Fruit fly (Drosophila melanogaster) whole organism, embryonic: ENCODE results near the gene ftz-f1.

ENCODE experiments used
- Asciz ChIP-seq: fragments of 200-800 bp; sonication (Bioruptor generic); optimal IDR thresholded peaks from 2 replicates; lab custom pipeline; 2017; ENCODE audit warnings: missing biosample characterization, mild to moderate bottlenecking, missing genetic modification characterization, missing genetic modification reagents
- B-H2 ChIP-seq: fragments of 200-800 bp; sonication (Bioruptor generic); optimal IDR thresholded peaks from 2 replicates; lab custom pipeline; 2018; ENCODE audit warnings: missing biosample characterization, mild to moderate bottlenecking, missing genetic modification characterization
- Bgb ChIP-seq: fragments of 200-800 bp; sonication (Bioruptor generic); IDR thresholded peaks from 2 replicates; pipeline ENCODE4 v1.3.6; 2022; ENCODE audit warnings: missing biosample characterization, missing genetic modification characterization; ENCODE audit not compliant: partially characterized antibody
- CG10147 ChIP-seq: fragments of 200-800 bp; sonication (Bioruptor generic); optimal IDR thresholded peaks from 2 replicates; lab custom pipeline; 2019; ENCODE audit warnings: missing biosample characterization, mild to moderate bottlenecking, missing genetic modification characterization, moderate library complexity
- CG12769 ChIP-seq: fragments of 200-800 bp; sonication (Bioruptor generic); optimal IDR thresholded peaks from 2 replicates; lab custom pipeline; 2019; ENCODE audit warnings: missing biosample characterization, mild to moderate bottlenecking, missing genetic modification characterization, moderate library complexity
- CG14441 ChIP-seq: fragments of 200-800 bp; sonication (Bioruptor generic); IDR thresholded peaks from 2 replicates; pipeline ENCODE4 v1.3.6; 2022; ENCODE audit warnings: missing biosample characterization, missing genetic modification characterization
- CG15479 ChIP-seq: fragments of 200-800 bp; sonication (Bioruptor generic); optimal IDR thresholded peaks from 3 replicates; lab custom pipeline; 2019; ENCODE audit warnings: missing biosample characterization, mild to moderate bottlenecking, missing genetic modification characterization, moderate library complexity
- CG15514 ChIP-seq: fragments of 200-800 bp; sonication (Bioruptor generic); optimal IDR thresholded peaks from 3 replicates; lab custom pipeline; 2017; ENCODE audit warnings: missing biosample characterization, missing genetic modification characterization, mild to moderate bottlenecking, moderate library complexity, missing genetic modification reagents
- CG2199 ChIP-seq: fragments of 200-800 bp; sonication (Bioruptor generic); IDR thresholded peaks from 3 replicates; pipeline ENCODE4 v1.3.6; 2022; ENCODE audit warnings: missing biosample characterization, missing genetic modification characterization
- CG2678 ChIP-seq: fragments of 200-800 bp; sonication (Bioruptor generic); optimal IDR thresholded peaks from 3 replicates; lab custom pipeline; 2019; ENCODE audit warnings: missing biosample characterization, mild to moderate bottlenecking, missing genetic modification characterization, moderate library complexity
- CG34376 ChIP-seq: fragments of 200-800 bp; sonication (Bioruptor generic); optimal IDR thresholded peaks from 2 replicates; lab custom pipeline; 2018; ENCODE audit warnings: missing biosample characterization, mild to moderate bottlenecking, missing genetic modification characterization
- CG6175 ChIP-seq: fragments of 200-800 bp; sonication (Bioruptor generic); IDR thresholded peaks from 3 replicates; pipeline ENCODE4 v1.3.6; 2022; ENCODE audit warnings: missing biosample characterization, missing genetic modification characterization
- CG8290 ChIP-seq, 3 experiments: fragments of 200-800 bp; sonication (Bioruptor generic); optimal IDR thresholded peaks; 2 replicates each; lab custom pipeline; 2016 to 2019; ENCODE audit warnings: missing biosample characterization in 3 of 3, missing genetic modification characterization in 3 of 3, mild to moderate bottlenecking in 2 of 3, moderate library complexity in 1 of 3
- CG9609 ChIP-seq: fragments of 200-800 bp; sonication (Bioruptor generic); optimal IDR thresholded peaks from 3 replicates; lab custom pipeline; 2016; ENCODE audit warnings: missing biosample characterization, missing genetic modification characterization
- GATAe ChIP-seq: fragments of 200-800 bp; sonication (Bioruptor generic); conservative IDR thresholded peaks from 2 replicates; pipeline ENCODE4 v1.3.6; 2022; ENCODE audit warnings: missing biosample characterization, missing genetic modification characterization
- Hey ChIP-seq: fragments of 200-800 bp; sonication (Bioruptor generic); optimal IDR thresholded peaks from 3 replicates; lab custom pipeline; 2018; ENCODE audit warnings: missing biosample characterization, mild to moderate bottlenecking, missing genetic modification characterization
- HmgZ ChIP-seq: fragments of 200-800 bp; sonication (Bioruptor generic); optimal IDR thresholded peaks from 2 replicates; lab custom pipeline; 2018; ENCODE audit warnings: missing biosample characterization, mild to moderate bottlenecking, missing genetic modification characterization
- Hr78 ChIP-seq, 2 experiments: fragments of 200-800 bp in 1 of 2; fragments of >200 bp in 1 of 2; sonication (Bioruptor generic) in 1 of 2; optimal IDR thresholded peaks; 2 replicates each; lab custom pipeline; 2017 to 2019; ENCODE audit warnings: missing biosample characterization in 2 of 2, missing genetic modification characterization in 2 of 2, mild to moderate bottlenecking in 1 of 2, moderate library complexity in 1 of 2
- MTF-1 ChIP-seq: fragments of 200-800 bp; sonication (Bioruptor generic); optimal IDR thresholded peaks from 2 replicates; lab custom pipeline; 2018; ENCODE audit warnings: missing biosample characterization, mild to moderate bottlenecking, missing genetic modification characterization, borderline replicate concordance
- Nf-YB ChIP-seq: fragments of 200-800 bp; sonication (Bioruptor generic); optimal IDR thresholded peaks from 3 replicates; lab custom pipeline; 2019; ENCODE audit warnings: missing biosample characterization, mild to moderate bottlenecking, missing genetic modification characterization, moderate library complexity
- Nf-YC ChIP-seq: fragments of 200-800 bp; optimal IDR thresholded peaks from 3 replicates; lab custom pipeline; 2019; ENCODE audit warnings: missing biosample characterization, mild to moderate bottlenecking, missing genetic modification characterization, moderate library complexity
- Side ChIP-seq: fragments of 200-800 bp; sonication (Bioruptor generic); optimal IDR thresholded peaks from 2 replicates; lab custom pipeline; 2016; ENCODE audit warnings: missing biosample characterization, missing genetic modification characterization
- Vsx1 ChIP-seq: fragments of 200-800 bp; sonication (Bioruptor generic); optimal IDR thresholded peaks from 2 replicates; lab custom pipeline; 2017; ENCODE audit warnings: missing biosample characterization, mild to moderate bottlenecking, missing genetic modification characterization, missing genetic modification reagents
- abd-A ChIP-seq: fragments of 200-800 bp; sonication (Bioruptor generic); optimal IDR thresholded peaks from 3 replicates; lab custom pipeline; 2019; ENCODE audit warnings: missing biosample characterization, mild to moderate bottlenecking, missing genetic modification characterization, moderate library complexity
- caup ChIP-seq: fragments of 200-800 bp; sonication (Bioruptor generic); optimal IDR thresholded peaks from 3 replicates; lab custom pipeline; 2017; ENCODE audit warnings: missing biosample characterization, mild to moderate bottlenecking, missing genetic modification characterization, moderate library complexity; ENCODE audit not compliant: severe bottlenecking
- cg ChIP-seq: fragments of 200-800 bp; sonication (Bioruptor generic); optimal IDR thresholded peaks from 3 replicates; lab custom pipeline; 2019; ENCODE audit warnings: missing biosample characterization, mild to moderate bottlenecking, missing genetic modification characterization, moderate library complexity
- chinmo ChIP-seq: fragments of 200-800 bp; sonication (Bioruptor generic); IDR thresholded peaks from 4 replicates; pipeline ENCODE4 v1.3.6; 2022; ENCODE audit warnings: missing biosample characterization, missing genetic modification characterization; ENCODE audit not compliant: partially characterized antibody
- chn ChIP-seq: fragments of 200-800 bp; sonication (Bioruptor generic); optimal IDR thresholded peaks from 2 replicates; lab custom pipeline; 2016; ENCODE audit warnings: missing biosample characterization, missing genetic modification characterization
- crol ChIP-seq: fragments of 200-800 bp; sonication (Bioruptor generic); IDR thresholded peaks from 2 replicates; pipeline ENCODE4 v1.3.6; 2022; ENCODE audit warnings: missing biosample characterization, missing genetic modification characterization
- cwo ChIP-seq: fragments of 200-800 bp; sonication (Bioruptor generic); optimal IDR thresholded peaks from 3 replicates; lab custom pipeline; 2017; ENCODE audit warnings: missing biosample characterization, missing genetic modification characterization, mild to moderate bottlenecking, moderate library complexity, missing genetic modification reagents
- exex ChIP-seq: fragments of 200-800 bp; sonication (Bioruptor generic); optimal IDR thresholded peaks from 4 replicates; lab custom pipeline; 2018; ENCODE audit warnings: missing biosample characterization, mild to moderate bottlenecking, missing genetic modification characterization, moderate library complexity
- fd3F ChIP-seq: fragments of 200-800 bp; sonication (Bioruptor generic); optimal IDR thresholded peaks from 2 replicates; lab custom pipeline; 2018; ENCODE audit warnings: missing biosample characterization, mild to moderate bottlenecking, missing genetic modification characterization, moderate library complexity
- gem ChIP-seq: fragments of 200-800 bp; sonication (Bioruptor generic); optimal IDR thresholded peaks from 2 replicates; lab custom pipeline; 2019; ENCODE audit warnings: missing biosample characterization, mild to moderate bottlenecking, missing genetic modification characterization, moderate library complexity
- grn ChIP-seq: fragments of 200-800 bp; sonication (Bioruptor generic); optimal IDR thresholded peaks from 3 replicates; lab custom pipeline; 2017; ENCODE audit warnings: missing biosample characterization, missing genetic modification characterization
- hkb ChIP-seq, 2 experiments: fragments of 200-800 bp in 1 of 2; fragments of >200 bp in 1 of 2; sonication (Bioruptor generic) in 1 of 2; IDR thresholded peaks in 1 of 2; optimal IDR thresholded peaks in 1 of 2; 2 replicates each; pipeline versions ENCODE4 v1.3.6 to Lab custom; 2017 to 2022; ENCODE audit warnings: missing biosample characterization in 1 of 2, missing genetic modification characterization in 1 of 2
- lab ChIP-seq: fragments of 200-800 bp; sonication (Bioruptor generic); optimal IDR thresholded peaks from 3 replicates; lab custom pipeline; 2017; ENCODE audit warnings: missing biosample characterization, missing genetic modification characterization, mild to moderate bottlenecking, moderate library complexity, missing genetic modification reagents
- mirr ChIP-seq: fragments of 200-800 bp; sonication (Bioruptor generic); optimal IDR thresholded peaks from 3 replicates; lab custom pipeline; 2018; ENCODE audit warnings: missing biosample characterization, mild to moderate bottlenecking, missing genetic modification characterization
- nom ChIP-seq: fragments of 200-800 bp; sonication (Bioruptor generic); optimal IDR thresholded peaks from 2 replicates; lab custom pipeline; 2017; ENCODE audit warnings: missing biosample characterization, missing genetic modification characterization, mild to moderate bottlenecking, moderate library complexity, missing genetic modification reagents
- rib ChIP-seq: fragments of 200-800 bp; sonication (Bioruptor generic); IDR thresholded peaks from 2 replicates; pipeline ENCODE4 v1.3.6; 2022; ENCODE audit warnings: missing biosample characterization, missing genetic modification characterization
- salm ChIP-seq: fragments of 200-800 bp; sonication (Bioruptor generic); optimal IDR thresholded peaks from 2 replicates; lab custom pipeline; 2018; ENCODE audit warnings: missing biosample characterization, mild to moderate bottlenecking, missing genetic modification characterization
- sd ChIP-seq: fragments of 200-800 bp; sonication (Bioruptor generic); optimal IDR thresholded peaks from 3 replicates; lab custom pipeline; 2018; ENCODE audit warnings: missing biosample characterization, mild to moderate bottlenecking, missing genetic modification characterization, moderate library complexity
- sqz ChIP-seq: fragments of 200-800 bp; sonication (Bioruptor generic); optimal IDR thresholded peaks from 3 replicates; lab custom pipeline; 2018; ENCODE audit warnings: missing biosample characterization, mild to moderate bottlenecking, missing genetic modification characterization
- sug ChIP-seq: fragments of 200-800 bp; optimal IDR thresholded peaks from 2 replicates; lab custom pipeline; 2019; ENCODE audit warnings: missing biosample characterization, mild to moderate bottlenecking, missing genetic modification characterization, moderate library complexity
- wek ChIP-seq: fragments of 200-800 bp; sonication (Bioruptor generic); optimal IDR thresholded peaks from 3 replicates; lab custom pipeline; 2018; ENCODE audit warnings: missing biosample characterization, mild to moderate bottlenecking, missing genetic modification characterization, moderate library complexity
- z ChIP-seq: fragments of 200-800 bp; sonication (Bioruptor generic); IDR thresholded peaks from 3 replicates; pipeline ENCODE4 v1.3.6; 2022; ENCODE audit warnings: missing biosample characterization, missing genetic modification characterization
- zfh1 ChIP-seq: fragments of 200-800 bp; sonication (Bioruptor generic); IDR thresholded peaks from 3 replicates; pipeline ENCODE4 v1.3.6; 2022; ENCODE audit warnings: missing biosample characterization, missing genetic modification characterization

Gene ftz-f1

dm6 chr3L:18817264-18817894 is 16.3 kb upstream of the ftz-f1 start:
- TF ChIP-seq salm (tag; lab: Kevin White, UChicago) (peak; percentile 28), sqz (GFP tag; lab: Kevin White, UChicago) (peak; percentile 88), CG2678 (tag; lab: Kevin White, UChicago) (peak; percentile 29), lab (peak; percentile 42), cwo (GFP tag; lab: Kevin White, UChicago) (peak; percentile 19), B-H2 (GFP tag; lab: Kevin White, UChicago) (peak; percentile 11), CG8290 (GFP tag; optimal IDR thresholded peaks at IDR 0.05; lab: Kevin White, UChicago) (no peak), CG8290 (tag; optimal IDR thresholded peaks at IDR 0.05; lab: Kevin White, UChicago) (peak in 1 of 2 experiments; percentile 14), mirr (GFP tag; lab: Kevin White, UChicago) (peak; percentile 97), zfh1 (GFP tag; lab: Robert Waterston, UW) (no peak), CG6175 (GFP tag; lab: Robert Waterston, UW) (no peak), hkb (optimal IDR thresholded peaks at IDR 0.05; lab: Kevin White, UChicago) (no peak), hkb (GFP tag; IDR thresholded peaks at IDR 0.05; lab: Robert Waterston, UW) (0 out of 2 replicates have a peak, but pooled peaks have one; percentile 20), abd-A (tag; lab: Kevin White, UChicago) (peak; percentile 29), cg (GFP tag; lab: Kevin White, UChicago) (peak; percentile 34), HmgZ (peak; percentile 46), caup (GFP tag; lab: Kevin White, UChicago) (peak; percentile 16), GATAe (GFP tag; lab: Robert Waterston, UW) (peak; percentile 86), CG14441 (peak; percentile 44), grn (GFP tag; lab: Kevin White, UChicago) (peak; percentile 96), CG10147 (GFP tag; lab: Kevin White, UChicago) (no peak), CG9609 (no peak), MTF-1 (no peak), wek (GFP tag; lab: Kevin White, UChicago) (no peak), nom (peak; percentile 60), sug (tag; lab: Kevin White, UChicago) (peak; percentile 97), Hey (peak; percentile 56), Nf-YC (tag; lab: Kevin White, UChicago) (peak; percentile 16), chinmo (GFP tag; lab: Robert Waterston, UW) (peak; percentile 90; the same call in 3 of the 4 replicates), exex (tag; lab: Kevin White, UChicago) (peak; percentile 95), Nf-YB (GFP tag; lab: Kevin White, UChicago) (peak; percentile 29), Bgb (GFP tag; lab: Robert Waterston, UW) (peak; percentile 28), CG2199 (GFP tag; lab: Robert Waterston, UW) (0 out of 3 replicates have a peak, but pooled peaks have one; percentile 58), Hr78 (GFP tag; optimal IDR thresholded peaks at IDR 0.05; lab: Kevin White, UChicago) (peak in 1 of 2 experiments; percentile 72), fd3F (GFP tag; lab: Kevin White, UChicago) (no peak), CG34376 (GFP tag; lab: Kevin White, UChicago) (peak; percentile 87), CG12769 (peak; percentile 44), rib (GFP tag; lab: Robert Waterston, UW) (peak; percentile 70), z (GFP tag; lab: Robert Waterston, UW) (no peak), Vsx1 (GFP tag; lab: Kevin White, UChicago) (peak; percentile 50), gem (peak; percentile 89), crol (peak; percentile 92), Side (no peak), sd (tag; lab: Kevin White, UChicago) (peak; percentile 74), CG15514 (GFP tag; lab: Kevin White, UChicago) (peak; percentile 10), chn (GFP tag; lab: Kevin White, UChicago) (no peak), Asciz (GFP tag; lab: Kevin White, UChicago) (peak; percentile 1), CG15479 (GFP tag; lab: Kevin White, UChicago) (peak; percentile 50)
